Fruit fly (Drosophila melanogaster) whole organism, prepupa: ENCODE measurements around the gene Hsp67Ba.

Experiments
- CG4318 ChIP-seq: fragments of 200-800 bp; sonication (Bioruptor generic); optimal IDR thresholded peaks from 3 replicates; lab custom pipeline; 2017; ENCODE audit warnings: missing biosample characterization, mild to moderate bottlenecking, missing genetic modification characterization
- CG7368 ChIP-seq: fragments of 200-800 bp; sonication (Bioruptor generic); optimal IDR thresholded peaks from 3 replicates; lab custom pipeline; 2016; ENCODE audit warnings: missing biosample characterization, missing genetic modification characterization
- lz ChIP-seq: fragments of 200-800 bp; sonication (Bioruptor generic); optimal IDR thresholded peaks from 3 replicates; lab custom pipeline; 2016; ENCODE audit warnings: missing biosample characterization, missing genetic modification characterization

dm6 chr3L:9345157-9345556 lies 34.2 kb downstream of the Hsp67Ba start:
- TF ChIP-seq CG7368 = no peak
- TF ChIP-seq CG4318 (GFP tag; lab: Kevin White, UChicago) = no peak
- no peak for TF ChIP-seq lz (GFP tag; lab: Kevin White, UChicago)
